Fruit fly (Drosophila melanogaster): ENCODE measurements around the gene CG13996.

DNA sequence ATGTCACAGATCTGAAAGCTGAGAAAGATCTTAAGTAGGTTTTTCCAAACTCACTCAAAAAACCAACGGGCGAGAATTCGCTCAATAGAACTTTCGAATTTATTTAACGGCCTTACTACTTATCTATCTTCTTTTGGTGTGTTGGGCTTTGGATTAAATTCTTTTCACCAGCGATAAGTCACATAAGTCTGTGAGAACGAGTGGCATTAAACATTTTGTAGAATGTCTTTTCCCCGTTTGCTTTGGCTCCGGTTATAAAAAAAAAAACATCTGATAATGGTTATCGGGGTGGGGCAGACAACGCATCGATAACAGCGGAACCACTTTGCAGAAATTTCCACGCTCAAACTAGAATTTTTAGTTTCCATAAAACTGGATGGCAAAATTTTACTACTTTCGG is 45.0 kb upstream of the CG13996 start:
- TF ChIP-seq CG9948 (tag; optimal IDR thresholded peaks at IDR 0.05) (no peak), CG12605 (GFP tag; IDR thresholded peaks at IDR 0.05) (no peak), CG4496 (GFP tag; IDR thresholded peaks at IDR 0.05) (no peak), Snoo (tag; optimal IDR thresholded peaks at IDR 0.05) (no peak), EcR (GFP tag; optimal IDR thresholded peaks at IDR 0.05) (no peak), CG17806 (tag; optimal IDR thresholded peaks at IDR 0.05) (no peak), gl (tag; optimal IDR thresholded peaks at IDR 0.05) (no peak), CG34367 (tag; optimal IDR thresholded peaks at IDR 0.05) (no peak), Pif1A (GFP tag; optimal IDR thresholded peaks at IDR 0.05) (no peak)

Data from whole organism, pupa.